Worm (Caenorhabditis elegans) whole organism, mixed stage, embryonic: ENCODE measurements around the gene F13H8.8.

Source experiments
- M03D4.4 ChIP-seq: sonication (generic microtip); optimal IDR thresholded peaks from 2 replicates; lab custom pipeline; 2017; ENCODE audit warnings: mild to moderate bottlenecking, missing genetic modification characterization, missing compliant biosample characterization
- bed-3 ChIP-seq: fragments of 200-800 bp; sonication (Bioruptor generic); optimal IDR thresholded peaks from 3 replicates; lab custom pipeline; 2018; ENCODE audit warnings: mild to moderate bottlenecking, missing genetic modification characterization, moderate library complexity, missing compliant biosample characterization
- ceh-39 ChIP-seq: fragments of 150-350 bp; optimal IDR thresholded peaks from 2 replicates; lab custom pipeline; 2014; ENCODE audit warnings: missing biosample characterization, missing genetic modification characterization
- ceh-43 ChIP-seq: fragments of 200-800 bp; sonication (Bioruptor generic); optimal IDR thresholded peaks from 2 replicates; lab custom pipeline; 2018; ENCODE audit warnings: mild to moderate bottlenecking, missing genetic modification characterization, moderate library complexity, missing compliant biosample characterization
- ceh-83 ChIP-seq: fragments of 200-800 bp; sonication (Bioruptor generic); optimal IDR thresholded peaks from 2 replicates; lab custom pipeline; 2018; ENCODE audit warnings: mild to moderate bottlenecking, missing genetic modification characterization, missing compliant biosample characterization
- ces-1 ChIP-seq: fragments of 150-350 bp; optimal IDR thresholded peaks from 2 replicates; lab custom pipeline; 2014; ENCODE audit warnings: missing biosample characterization, missing genetic modification reagents, missing genetic modification characterization
- cnd-1 ChIP-seq: fragments of 200-800 bp; sonication (Bioruptor generic); optimal IDR thresholded peaks from 2 replicates; lab custom pipeline; 2018; ENCODE audit warnings: mild to moderate bottlenecking, missing genetic modification characterization, missing compliant biosample characterization
- drap-1 ChIP-seq: fragments of 200-800 bp; sonication (Bioruptor generic); optimal IDR thresholded peaks from 3 replicates; lab custom pipeline; 2018; ENCODE audit warnings: mild to moderate bottlenecking, missing genetic modification characterization, missing compliant biosample characterization
- elt-1 ChIP-seq: sonication (generic microtip); optimal IDR thresholded peaks from 2 replicates; lab custom pipeline; 2017; ENCODE audit warnings: missing genetic modification characterization, mild to moderate bottlenecking, missing compliant biosample characterization, antibody characterized with exemption, moderate library complexity, borderline replicate concordance; ENCODE audit not compliant: insufficient read depth
- elt-3 ChIP-seq: fragments of 150-350 bp; optimal IDR thresholded peaks from 2 replicates; lab custom pipeline; 2014; ENCODE audit warnings: missing biosample characterization, missing genetic modification characterization
- flh-1 ChIP-seq: fragments of 200-800 bp; sonication (Bioruptor generic); optimal IDR thresholded peaks from 2 replicates; lab custom pipeline; 2018; ENCODE audit warnings: mild to moderate bottlenecking, missing genetic modification characterization, moderate library complexity, missing compliant biosample characterization
- ham-2 ChIP-seq: fragments of 200-800 bp; sonication (Bioruptor generic); optimal IDR thresholded peaks from 2 replicates; lab custom pipeline; 2018; ENCODE audit warnings: mild to moderate bottlenecking, missing genetic modification characterization, missing compliant biosample characterization
- hlh-1 ChIP-seq: fragments of 150-350 bp; optimal IDR thresholded peaks from 2 replicates; lab custom pipeline; 2014; ENCODE audit warnings: missing biosample characterization, missing genetic modification reagents, missing genetic modification characterization
- lin-13 ChIP-seq: fragments of 150-350 bp; optimal IDR thresholded peaks from 2 replicates; lab custom pipeline; 2014; ENCODE audit warnings: missing biosample characterization, missing genetic modification characterization
- lin-32 ChIP-seq: fragments of 200-800 bp; sonication (Bioruptor generic); optimal IDR thresholded peaks from 2 replicates; lab custom pipeline; 2018; ENCODE audit warnings: mild to moderate bottlenecking, missing genetic modification characterization, missing compliant biosample characterization
- mab-5 ChIP-seq: fragments of 150-350 bp; optimal IDR thresholded peaks from 2 replicates; lab custom pipeline; 2014; ENCODE audit warnings: missing biosample characterization, missing genetic modification characterization
- mep-1 ChIP-seq: fragments of 150-350 bp; optimal IDR thresholded peaks from 2 replicates; lab custom pipeline; 2017; ENCODE audit warnings: missing biosample characterization, missing genetic modification reagents, missing genetic modification characterization, inconsistent platforms
- mls-2 ChIP-seq: sonication (generic microtip); optimal IDR thresholded peaks from 2 replicates; lab custom pipeline; 2016; ENCODE audit warnings: mild to moderate bottlenecking, missing genetic modification characterization, moderate library complexity, missing compliant biosample characterization
- nhr-12 ChIP-seq: fragments of 150-350 bp; optimal IDR thresholded peaks from 2 replicates; lab custom pipeline; 2014; ENCODE audit warnings: missing biosample characterization, missing genetic modification characterization
- nhr-2 ChIP-seq: fragments of 150-350 bp; optimal IDR thresholded peaks from 2 replicates; lab custom pipeline; 2014; ENCODE audit warnings: missing biosample characterization, missing genetic modification characterization
- nhr-237 ChIP-seq: fragments of 150-350 bp; optimal IDR thresholded peaks from 2 replicates; lab custom pipeline; 2014; ENCODE audit warnings: missing biosample characterization, missing genetic modification characterization
- nhr-76 ChIP-seq: sonication (generic microtip); optimal IDR thresholded peaks from 2 replicates; lab custom pipeline; 2017; ENCODE audit warnings: missing biosample characterization, missing genetic modification characterization
- pha-4 ChIP-seq: fragments of 150-350 bp; optimal IDR thresholded peaks from 2 replicates; lab custom pipeline; 2018; ENCODE audit warnings: missing biosample characterization, missing genetic modification reagents, missing genetic modification characterization
- sem-2 ChIP-seq: fragments of 200-800 bp; sonication (Bioruptor generic); optimal IDR thresholded peaks from 2 replicates; lab custom pipeline; 2018; ENCODE audit warnings: mild to moderate bottlenecking, missing genetic modification characterization, missing compliant biosample characterization
- snpc-4 ChIP-seq: fragments of 150-350 bp; optimal IDR thresholded peaks from 2 replicates; lab custom pipeline; 2014; ENCODE audit warnings: missing biosample characterization, missing genetic modification characterization
- sptf-1 ChIP-seq: sonication (generic microtip); optimal IDR thresholded peaks from 2 replicates; lab custom pipeline; 2017; ENCODE audit warnings: mild to moderate bottlenecking, missing genetic modification characterization, moderate library complexity, missing compliant biosample characterization
- unc-120 ChIP-seq: sonication (generic microtip); optimal IDR thresholded peaks from 2 replicates; lab custom pipeline; 2017; ENCODE audit warnings: missing genetic modification characterization, missing compliant biosample characterization; ENCODE audit not compliant: poor library complexity, severe bottlenecking
- unc-39 ChIP-seq: fragments of 150-350 bp; optimal IDR thresholded peaks from 2 replicates; lab custom pipeline; 2014; ENCODE audit warnings: missing biosample characterization, missing genetic modification characterization
- unc-62 ChIP-seq: fragments of 150-350 bp; optimal IDR thresholded peaks from 2 replicates; lab custom pipeline; 2014; ENCODE audit warnings: missing biosample characterization, missing genetic modification reagents, missing genetic modification characterization
- zip-8 ChIP-seq: fragments of 150-350 bp; optimal IDR thresholded peaks from 2 replicates; lab custom pipeline; 2014; ENCODE audit warnings: missing biosample characterization, missing genetic modification characterization
- ztf-11 ChIP-seq: fragments of 150-350 bp; optimal IDR thresholded peaks from 2 replicates; lab custom pipeline; 2014; ENCODE audit warnings: missing biosample characterization, missing genetic modification characterization

The F13H8.8 gene

ce11 chrII:6263685-6264084 lies 4.2 kb downstream of the F13H8.8 start, which contains the start of gene F13H8.3:
Gene F13H8.3 (plus strand): TSS chrII:6263985.
- no peak for TF ChIP-seq ceh-83
- no peak for TF ChIP-seq sem-2 (GFP tag; lab: Kevin White, UChicago)
- TF ChIP-seq unc-39: no peak
- TF ChIP-seq ceh-43: no peak
- no peak for TF ChIP-seq ceh-39
- TF ChIP-seq nhr-12: no peak
- no peak for TF ChIP-seq lin-32 (GFP tag; lab: Kevin White, UChicago)
- no peak for TF ChIP-seq cnd-1 (tag; lab: Kevin White, UChicago)
- TF ChIP-seq lin-13 (tag; lab: Kevin White, UChicago): no peak

ce11 chrII:6262222-6262621 lies 5.7 kb downstream of the F13H8.8 start, which contains the start of gene F13H8.12:
Gene F13H8.12 (plus strand): TSS chrII:6262522.
- no peak for TF ChIP-seq nhr-2
- no peak for TF ChIP-seq elt-3

DNA sequence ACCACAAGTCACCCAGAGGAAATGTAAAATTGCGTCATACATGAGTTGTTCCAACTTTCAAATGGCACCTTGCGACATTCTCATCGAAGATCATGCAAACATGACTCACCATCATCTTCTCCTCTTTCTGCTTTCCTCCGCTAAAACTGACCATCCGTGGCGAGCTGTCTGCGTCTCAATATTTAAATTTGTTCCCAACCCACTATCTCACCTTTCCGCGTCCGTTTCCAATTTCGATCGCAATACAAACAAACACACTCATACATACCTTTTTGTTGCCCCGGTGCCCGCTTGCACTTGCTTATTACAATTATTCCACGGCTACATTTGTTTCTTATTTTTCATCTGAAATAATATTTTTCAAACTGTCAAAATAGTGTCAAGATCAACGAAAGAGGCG lies 7.2 kb downstream of the F13H8.8 start, which contains the start of gene nmgp-1:
Gene nmgp-1, plus strand, starts transcription at position 174 of the 400 bp plus-strand sequence.
- TF ChIP-seq unc-39: no peak
- TF ChIP-seq zip-8 (tag; lab: Kevin White, UChicago): peak; percentile 35
- peak; percentile 13 for TF ChIP-seq pha-4
- TF ChIP-seq ces-1 (GFP tag; lab: Kevin White, UChicago): no peak

DNA sequence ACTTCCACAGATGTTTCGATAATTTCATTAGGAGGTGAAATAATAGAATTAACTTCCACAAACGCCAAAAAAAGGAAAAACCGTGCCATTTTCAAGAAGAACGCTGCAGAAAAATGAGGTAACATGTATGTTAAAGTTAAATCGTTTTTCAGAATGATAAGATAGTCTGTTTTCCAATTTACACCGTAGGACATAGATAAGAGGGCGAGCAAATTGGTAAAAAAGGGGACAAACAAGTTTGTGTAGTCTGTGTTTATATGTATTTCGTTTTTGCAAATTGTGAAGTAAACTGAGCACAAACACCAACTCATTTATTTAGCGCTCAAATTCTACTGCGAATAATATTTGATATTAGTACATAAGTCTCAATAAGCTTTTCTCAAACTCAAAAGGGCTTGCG lies 8.0 kb downstream of the F13H8.8 start, which contains the start of gene F13H8.11:
Gene F13H8.11, minus strand, starts transcription at position 155 of the 400 bp plus-strand sequence.
- no peak for TF ChIP-seq ham-2
- no peak for TF ChIP-seq lin-32 (GFP tag; lab: Kevin White, UChicago)

DNA sequence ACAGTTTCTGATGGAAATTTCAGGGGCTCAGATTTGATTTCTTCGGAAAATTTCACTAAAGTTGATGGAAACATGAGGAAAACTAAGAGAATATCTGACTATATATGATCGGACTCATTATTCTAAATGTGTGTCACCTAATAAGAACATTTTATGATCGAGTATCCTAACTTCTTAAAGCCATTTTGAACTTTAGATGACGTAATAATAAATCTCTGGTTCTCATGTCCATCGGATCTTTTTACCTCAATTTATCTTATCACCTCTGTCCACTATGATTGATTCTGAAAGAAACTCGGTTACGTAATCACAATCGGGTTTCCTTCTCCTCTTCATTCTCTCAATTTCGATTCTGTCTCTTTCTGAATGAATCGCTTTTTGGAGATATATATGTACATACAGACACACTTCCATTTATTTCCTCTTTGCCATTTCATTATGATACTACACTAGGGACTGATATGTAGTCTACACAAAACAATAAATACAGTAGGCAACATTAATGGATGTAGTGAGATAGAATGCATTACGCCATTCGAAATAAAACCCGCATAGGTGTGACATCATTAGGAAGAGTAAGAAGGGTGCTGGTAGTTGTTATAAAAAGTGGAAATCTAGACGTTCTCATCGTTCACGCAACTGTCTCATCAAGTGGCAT lies 10.5 kb downstream of the F13H8.8 start:
- TF ChIP-seq zip-8 (tag; lab: Kevin White, UChicago): peak; percentile 98
- no peak for TF ChIP-seq ztf-11 (tag; lab: Kevin White, UChicago)
- no peak for TF ChIP-seq elt-3
- no peak for TF ChIP-seq snpc-4 (tag; lab: Kevin White, UChicago)
- no peak for TF ChIP-seq bed-3 (GFP tag; lab: Kevin White, UChicago)
- no peak for TF ChIP-seq flh-1 (GFP tag; lab: Kevin White, UChicago)
- TF ChIP-seq mab-5 (tag; lab: Kevin White, UChicago): no peak
- no peak for TF ChIP-seq ceh-43

DNA sequence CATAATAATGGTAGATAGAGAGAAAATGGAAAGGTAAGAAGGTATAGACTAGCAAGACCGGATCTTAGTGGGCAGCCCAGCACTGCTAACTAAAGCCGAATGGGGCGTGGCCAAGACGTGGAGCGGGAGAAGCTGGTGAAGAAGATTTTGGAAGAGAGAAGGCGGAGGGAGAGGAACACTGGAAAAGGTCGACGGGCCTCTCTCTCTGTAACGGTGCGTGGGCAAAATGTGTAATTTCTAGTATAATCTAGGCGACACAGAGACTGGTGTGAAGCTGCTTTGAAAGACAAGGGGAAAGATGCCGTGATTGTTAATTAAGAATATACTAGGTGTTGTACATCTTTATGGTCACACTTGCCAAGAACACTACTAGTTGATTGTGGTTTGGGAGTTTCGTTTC lies 11.9 kb downstream of the F13H8.8 start, which contains the start of gene F13H8.5:
Gene F13H8.5, minus strand, starts transcription at position 101 of the 400 bp plus-strand sequence.
- TF ChIP-seq mab-5 (tag; lab: Kevin White, UChicago): no peak

- TF ChIP-seq M03D4.4 (tag; lab: Kevin White, UChicago): no peak
- TF ChIP-seq ztf-11 (tag; lab: Kevin White, UChicago): no peak
- no peak for TF ChIP-seq cnd-1 (tag; lab: Kevin White, UChicago)
- no peak for TF ChIP-seq elt-3
- TF ChIP-seq lin-13 (tag; lab: Kevin White, UChicago): no peak
- no peak for TF ChIP-seq snpc-4 (tag; lab: Kevin White, UChicago)
These were observed 15.2 kb downstream of the F13H8.8 start for ce11 chrII:6252707-6253106.

DNA sequence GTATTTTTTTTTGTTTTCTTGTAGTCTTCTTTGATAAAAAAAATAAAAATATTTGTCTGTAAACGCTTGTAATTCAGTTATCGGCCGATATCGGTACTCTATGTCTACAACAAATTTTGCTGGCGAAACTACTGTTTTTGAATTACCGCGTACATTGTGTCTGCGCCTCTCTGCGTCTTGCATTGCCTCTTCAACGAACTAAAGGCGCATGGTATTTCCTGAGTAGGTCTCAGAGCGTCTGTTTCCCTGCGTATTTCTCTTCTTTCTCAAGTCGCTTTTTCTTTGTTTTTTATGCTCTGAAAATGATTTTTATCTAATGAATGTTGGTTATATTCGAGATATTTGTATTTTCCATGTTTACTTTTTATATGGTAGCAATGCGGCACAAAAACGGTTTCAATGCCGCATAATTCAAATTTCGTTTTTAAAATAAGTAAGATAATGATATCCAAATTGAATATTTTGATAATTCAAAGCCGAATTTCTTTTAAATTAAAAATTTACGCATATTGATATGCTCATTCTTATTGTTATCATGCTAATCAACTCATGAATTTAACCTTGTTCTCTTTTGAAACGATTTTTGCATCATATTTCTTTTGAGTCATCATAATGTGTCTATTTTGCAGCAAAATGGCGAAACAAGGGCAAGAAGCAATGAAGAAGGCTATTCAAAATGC lies 17.0 kb downstream of the F13H8.8 start, which contains the start of gene phb-2:
Gene phb-2, plus strand, starts transcription at position 630 of the 680 bp plus-strand sequence.
- TF ChIP-seq cnd-1 (tag; lab: Kevin White, UChicago) (no peak), hlh-1 (peak; percentile 56), unc-120 (peak; percentile 60), elt-3 (no peak), flh-1 (GFP tag; lab: Kevin White, UChicago) (no peak), drap-1 (GFP tag; lab: Kevin White, UChicago) (no peak), sem-2 (GFP tag; lab: Kevin White, UChicago) (no peak), mep-1 (tag; lab: Kevin White, UChicago) (peak; percentile 81), ceh-43 (no peak), unc-62 (GFP tag; lab: Kevin White, UChicago) (peak; percentile 32), nhr-2 (peak; percentile 11), nhr-76 (tag; lab: Kevin White, UChicago) (no peak), mab-5 (tag; lab: Kevin White, UChicago) (no peak), mls-2 (tag; lab: Kevin White, UChicago) (no peak), ceh-83 (no peak), nhr-237 (tag; lab: Kevin White, UChicago) (peak; percentile 81), zip-8 (tag; lab: Kevin White, UChicago) (no peak), sptf-1 (tag; lab: Kevin White, UChicago) (peak; percentile 37), M03D4.4 (tag; lab: Kevin White, UChicago) (no peak), lin-13 (tag; lab: Kevin White, UChicago) (no peak), unc-39 (no peak), pha-4 (peak; percentile 92), nhr-12 (no peak), elt-1 (tag; lab: Kevin White, UChicago) (no peak), bed-3 (GFP tag; lab: Kevin White, UChicago) (no peak), lin-32 (GFP tag; lab: Kevin White, UChicago) (no peak)
